Worm (Caenorhabditis elegans): Measurements from ENCODE around the gene mrps-18C.
"Not testable (repeated sequence)": the region's sequence is repeated elsewhere in the genome, so short reads cannot be mapped to it uniquely, and the experiment has no call there.

The mrps-18C gene

DNA sequence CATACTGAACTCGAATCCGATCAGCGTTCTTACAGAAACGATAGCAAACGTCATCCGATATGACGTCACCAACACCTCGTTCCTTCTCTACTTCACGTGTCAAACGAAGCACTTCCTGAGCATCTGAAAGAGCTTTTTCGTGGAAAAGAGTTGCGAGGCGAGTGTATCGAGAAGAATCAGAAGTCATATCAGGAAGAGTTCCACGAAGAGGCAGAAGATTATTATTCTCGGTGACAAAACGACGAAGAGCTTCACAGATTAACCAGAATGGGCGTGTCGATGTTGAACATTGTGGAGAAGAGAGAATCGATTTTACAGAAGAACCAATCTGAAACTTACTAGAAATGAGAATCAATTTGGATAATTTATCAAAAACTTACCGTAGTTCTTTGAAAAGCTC, 16.5 kb upstream of the mrps-18C start:
- TF ChIP-seq nhr-76 (tag; optimal IDR thresholded peaks at IDR 0.05), result no peak
- no peak for TF ChIP-seq unc-39 (tag; optimal IDR thresholded peaks at IDR 0.05)
- no peak for TF ChIP-seq ceh-39 (tag; optimal IDR thresholded peaks at IDR 0.05)
- no peak for TF ChIP-seq pha-4 (tag; optimal IDR thresholded peaks at IDR 0.05)
- no peak for TF ChIP-seq ham-2 (GFP tag; optimal IDR thresholded peaks at IDR 0.05)
- TF ChIP-seq M03D4.4 (tag; optimal IDR thresholded peaks at IDR 0.05), result no peak
- no peak for TF ChIP-seq nhr-12 (tag; optimal IDR thresholded peaks at IDR 0.05)
- no peak for TF ChIP-seq lin-13 (tag; optimal IDR thresholded peaks at IDR 0.05)
- TF ChIP-seq lsy-2 (tag; optimal IDR thresholded peaks at IDR 0.05), result no peak
- no peak for TF ChIP-seq sptf-1 (tag; optimal IDR thresholded peaks at IDR 0.05)
- TF ChIP-seq ces-1 (GFP tag; optimal IDR thresholded peaks at IDR 0.05), result no peak
- no peak for TF ChIP-seq ceh-83 (GFP tag; optimal IDR thresholded peaks at IDR 0.05)
- no peak for TF ChIP-seq hlh-1 (tag; optimal IDR thresholded peaks at IDR 0.05)
- TF ChIP-seq elt-1 (tag; optimal IDR thresholded peaks at IDR 0.05; ENCODE audit: borderline replicate concordance, insufficient read depth), result no peak
- no peak for TF ChIP-seq lin-32 (GFP tag; optimal IDR thresholded peaks at IDR 0.05)
- no peak for TF ChIP-seq sem-2 (GFP tag; optimal IDR thresholded peaks at IDR 0.05)
- TF ChIP-seq drap-1 (GFP tag; optimal IDR thresholded peaks at IDR 0.05), result no peak

DNA sequence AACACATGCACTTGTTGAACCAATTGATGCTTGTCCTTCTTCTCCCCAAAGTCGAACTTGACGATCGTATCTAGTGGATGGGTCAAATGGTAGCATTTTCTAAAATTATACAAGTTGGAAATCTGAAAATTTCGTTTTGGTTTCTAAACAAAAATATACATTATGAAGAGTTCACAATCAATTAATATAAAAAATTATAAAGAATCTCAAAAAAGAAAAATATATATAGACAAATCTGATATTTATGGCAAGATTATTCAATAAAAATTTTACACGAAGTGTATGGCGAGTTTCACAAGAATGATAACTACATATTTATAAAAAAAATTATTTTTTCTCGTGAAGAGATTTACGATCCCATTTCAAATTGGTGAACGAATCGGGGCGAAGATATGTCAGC, 15.2 kb upstream of the mrps-18C start, which contains the start of gene ula-1:
Gene ula-1, minus strand, starts transcription at position 101 of the 400 bp plus-strand sequence.
- TF ChIP-seq unc-62 (GFP tag; optimal IDR thresholded peaks at IDR 0.05) (no peak), ham-2 (GFP tag; optimal IDR thresholded peaks at IDR 0.05) (no peak), ceh-43 (GFP tag; optimal IDR thresholded peaks at IDR 0.05) (no peak), ceh-39 (tag; optimal IDR thresholded peaks at IDR 0.05) (no peak), sptf-1 (tag; optimal IDR thresholded peaks at IDR 0.05) (no peak), ces-1 (GFP tag; optimal IDR thresholded peaks at IDR 0.05) (no peak), snpc-4 (tag; optimal IDR thresholded peaks at IDR 0.05) (no peak), pha-4 (tag; optimal IDR thresholded peaks at IDR 0.05) (no peak), sem-2 (GFP tag; optimal IDR thresholded peaks at IDR 0.05) (no peak), nhr-237 (tag; optimal IDR thresholded peaks at IDR 0.05) (no peak), blmp-1 (tag; optimal IDR thresholded peaks at IDR 0.05) (no peak), mls-2 (tag; optimal IDR thresholded peaks at IDR 0.05) (no peak), M03D4.4 (tag; optimal IDR thresholded peaks at IDR 0.05) (no peak), nhr-28 (tag; optimal IDR thresholded peaks at IDR 0.05) (no peak), lsy-2 (tag; optimal IDR thresholded peaks at IDR 0.05) (no peak), ztf-11 (tag; optimal IDR thresholded peaks at IDR 0.05) (no peak), flh-1 (GFP tag; optimal IDR thresholded peaks at IDR 0.05) (no peak), tbx-8 (GFP tag; optimal IDR thresholded peaks at IDR 0.05) (no peak), ceh-83 (GFP tag; optimal IDR thresholded peaks at IDR 0.05) (no peak), unc-39 (tag; optimal IDR thresholded peaks at IDR 0.05) (no peak)

DNA sequence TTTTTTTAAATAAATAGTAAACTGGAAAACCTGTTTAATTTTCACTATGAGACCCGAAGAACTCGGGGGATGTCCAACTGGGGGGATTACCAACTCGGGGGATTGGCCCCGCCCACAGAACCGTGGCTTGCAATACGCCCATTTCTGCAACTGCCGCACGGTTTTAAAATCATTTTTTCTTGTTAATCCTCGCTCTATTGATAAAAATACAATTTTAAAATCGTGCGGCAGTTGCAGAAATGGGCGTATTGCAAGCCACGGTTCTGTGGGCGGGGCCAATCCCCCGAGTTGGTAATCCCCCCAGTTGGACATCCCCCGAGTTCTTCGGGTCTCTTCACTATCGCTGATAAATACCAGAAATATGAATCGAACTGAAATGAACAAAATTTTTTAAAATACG, 13.4 kb upstream of the mrps-18C start, which contains the start of gene mmab-1:
Gene mmab-1, minus strand, starts transcription at position 95 of the 400 bp plus-strand sequence.
- TF ChIP-seq elt-3 (tag; optimal IDR thresholded peaks at IDR 0.05); ham-2 (GFP tag; optimal IDR thresholded peaks at IDR 0.05); blmp-1 (tag; optimal IDR thresholded peaks at IDR 0.05): not testable (repeated sequence)

DNA sequence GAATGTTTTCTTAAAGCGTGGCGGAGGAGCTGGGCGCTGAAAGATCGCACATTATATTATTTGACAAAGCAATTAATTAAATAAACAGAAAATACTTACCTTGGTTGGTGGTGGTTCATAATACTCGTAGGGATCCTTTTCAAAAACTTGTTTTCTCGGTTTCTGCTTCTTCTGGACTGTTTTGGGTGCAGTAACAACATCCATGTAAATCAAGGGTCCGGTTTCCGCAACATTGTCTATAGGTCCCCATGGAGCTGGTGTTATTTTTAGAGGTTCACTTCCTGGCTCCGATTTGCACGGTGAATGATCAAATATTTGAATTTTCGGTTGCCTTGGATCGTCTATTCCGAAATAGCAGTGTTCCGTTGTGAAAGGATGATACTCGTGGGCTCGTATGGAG, 11.2 kb upstream of the mrps-18C start:
- TF ChIP-seq unc-62 (GFP tag; optimal IDR thresholded peaks at IDR 0.05) (no peak), nhr-2 (tag; optimal IDR thresholded peaks at IDR 0.05) (no peak), lsy-2 (tag; optimal IDR thresholded peaks at IDR 0.05) (no peak), elt-1 (tag; optimal IDR thresholded peaks at IDR 0.05; ENCODE audit: borderline replicate concordance, insufficient read depth) (no peak), sptf-1 (tag; optimal IDR thresholded peaks at IDR 0.05) (no peak), tbx-8 (GFP tag; optimal IDR thresholded peaks at IDR 0.05) (no peak), elt-3 (tag; optimal IDR thresholded peaks at IDR 0.05) (no peak), drap-1 (GFP tag; optimal IDR thresholded peaks at IDR 0.05) (no peak), ceh-43 (GFP tag; optimal IDR thresholded peaks at IDR 0.05) (no peak), ceh-39 (tag; optimal IDR thresholded peaks at IDR 0.05) (no peak), nhr-76 (tag; optimal IDR thresholded peaks at IDR 0.05) (no peak), lin-13 (tag; optimal IDR thresholded peaks at IDR 0.05) (no peak)

DNA sequence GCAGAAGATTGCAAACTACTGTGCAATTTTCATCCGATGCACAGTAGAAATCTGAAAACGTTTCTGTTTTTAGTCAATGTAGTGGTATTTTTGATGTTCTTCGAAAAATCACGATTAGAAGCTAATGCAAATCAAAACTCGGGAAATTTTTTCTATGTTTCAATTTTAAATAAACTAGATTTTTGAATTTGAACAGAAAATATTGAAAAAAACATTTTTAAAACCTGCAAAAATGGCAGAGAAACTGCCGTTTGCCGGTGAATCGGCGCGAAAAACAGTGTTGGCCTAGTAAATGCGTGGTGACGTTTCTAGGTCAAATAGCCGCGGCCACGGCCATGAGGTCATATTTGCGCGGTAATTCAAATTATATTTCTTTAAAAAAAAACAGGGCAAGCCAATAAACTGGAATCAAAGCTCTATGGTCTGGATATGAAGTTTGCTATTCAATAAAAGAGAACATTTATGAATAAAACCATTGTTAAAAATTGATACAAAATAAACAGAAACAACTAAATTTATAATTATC, 5.2 kb upstream of the mrps-18C start, which contains the start of gene set-2:
Gene set-2, minus strand, starts transcription at position 51 of the 526 bp plus-strand sequence.
- no peak for TF ChIP-seq nhr-12 (tag; optimal IDR thresholded peaks at IDR 0.05)
- TF ChIP-seq ces-1 (GFP tag; optimal IDR thresholded peaks at IDR 0.05), result peak; percentile 21
- peak; percentile 66 for TF ChIP-seq sptf-1 (tag; optimal IDR thresholded peaks at IDR 0.05)
- no peak for TF ChIP-seq lin-13 (tag; optimal IDR thresholded peaks at IDR 0.05)
- peak; percentile 15 for TF ChIP-seq lsy-2 (tag; optimal IDR thresholded peaks at IDR 0.05)
- TF ChIP-seq mep-1 (tag; optimal IDR thresholded peaks at IDR 0.05), result no peak
- TF ChIP-seq pha-4 (tag; optimal IDR thresholded peaks at IDR 0.05), result peak; percentile 9
